Fruit fly (Drosophila melanogaster) whole organism, pupa: ENCODE data around the gene CkIIalpha-i3.

ENCODE experiments used
- CG10348 ChIP-seq: fragments of 200-800 bp; sonication (Bioruptor generic); IDR thresholded peaks from 2 replicates; pipeline ENCODE4 v1.3.6; 2022; ENCODE audit warnings: missing biosample characterization, missing genetic modification characterization
- CG13204 ChIP-seq: fragments of 200-800 bp; sonication (Bioruptor generic); optimal IDR thresholded peaks from 2 replicates; lab custom pipeline; 2018; ENCODE audit warnings: missing biosample characterization, mild to moderate bottlenecking, missing genetic modification characterization, moderate library complexity
- CG4496 ChIP-seq: fragments of 200-800 bp; sonication (Bioruptor generic); IDR thresholded peaks from 3 replicates; pipeline ENCODE4 v1.3.6; 2022; ENCODE audit warnings: missing biosample characterization, missing genetic modification characterization
- CG8301 ChIP-seq: fragments of 200-800 bp; sonication (Bioruptor generic); optimal IDR thresholded peaks from 2 replicates; lab custom pipeline; 2018; ENCODE audit warnings: missing biosample characterization, mild to moderate bottlenecking, missing genetic modification characterization
- D1 ChIP-seq: fragments of 200-800 bp; sonication (Bioruptor generic); optimal IDR thresholded peaks from 2 replicates; lab custom pipeline; 2018; ENCODE audit warnings: missing biosample characterization, mild to moderate bottlenecking, missing genetic modification characterization, moderate library complexity
- EcR ChIP-seq: fragments of 200-800 bp; sonication (Bioruptor generic); optimal IDR thresholded peaks from 3 replicates; lab custom pipeline; 2019; ENCODE audit warnings: missing biosample characterization, missing genetic modification characterization, mild to moderate bottlenecking, moderate library complexity, missing genetic modification reagents
- Ets98B ChIP-seq: fragments of 200-800 bp; sonication (Bioruptor generic); IDR thresholded peaks from 2 replicates; pipeline ENCODE4 v1.3.6; 2022; ENCODE audit warnings: missing biosample characterization, missing genetic modification characterization
- Pif1A ChIP-seq: fragments of 200-800 bp; sonication (Bioruptor generic); optimal IDR thresholded peaks from 3 replicates; lab custom pipeline; 2016; ENCODE audit warnings: missing biosample characterization, missing genetic modification characterization

DNA sequence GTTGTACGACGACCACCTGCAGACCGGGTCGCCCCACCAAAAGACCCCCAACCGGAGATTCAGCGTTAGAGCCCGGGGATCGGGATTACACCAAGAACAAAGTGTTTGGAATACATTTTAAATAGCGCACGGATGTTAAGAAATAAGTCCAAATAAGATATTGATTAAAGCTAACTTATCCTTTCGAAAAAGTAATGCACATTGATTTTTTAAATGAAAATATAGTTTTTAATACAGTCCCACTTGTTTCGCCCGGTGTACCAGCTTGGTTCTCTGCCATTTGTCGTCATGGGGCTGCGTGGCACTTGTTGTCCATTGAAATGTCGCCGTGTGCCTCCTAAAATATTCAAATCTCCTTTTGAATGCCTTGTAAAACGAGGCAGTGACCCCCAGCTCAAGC is 10.6 kb upstream of the CkIIalpha-i3 start:
- TF ChIP-seq CG13204 (GFP tag; lab: Kevin White, UChicago) (no peak), Pif1A (peak; percentile 11), CG4496 (peak; percentile 81; the same call in 2 of the 3 replicates), CG8301 (peak; percentile 79), Ets98B (peak; percentile 83), D1 (tag; lab: Kevin White, UChicago) (no peak), CG10348 (no peak), EcR (GFP tag; lab: Kevin White, UChicago) (no peak)
